Worm (Caenorhabditis elegans): Measurements from ENCODE around the gene cyp-14A3.

cyp-14A3 gene

DNA sequence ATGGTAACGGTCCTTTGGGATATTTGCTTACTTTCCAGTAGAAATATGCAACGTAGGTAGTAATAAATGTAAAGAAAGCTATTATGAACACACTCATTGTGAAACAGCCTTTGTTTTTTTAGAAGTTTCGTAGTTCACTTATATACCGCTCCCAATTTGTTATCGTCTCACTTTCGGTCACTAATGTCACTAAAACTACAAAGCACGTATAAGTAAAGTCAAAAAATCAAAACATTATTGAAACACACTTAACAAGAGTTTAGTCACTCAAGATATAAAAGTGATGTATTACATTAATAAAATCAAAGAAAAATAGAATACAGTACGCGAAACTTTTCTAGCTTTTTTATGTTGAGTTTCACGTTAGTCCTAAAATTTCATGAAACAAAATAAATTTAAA lies at the start of gene cyp-14A3:
cyp-14A3 (minus strand) TSS at position 101 of the 400 bp plus-strand sequence.
- TF ChIP-seq unc-62 (GFP tag; optimal IDR thresholded peaks at IDR 0.05) = no peak

DNA sequence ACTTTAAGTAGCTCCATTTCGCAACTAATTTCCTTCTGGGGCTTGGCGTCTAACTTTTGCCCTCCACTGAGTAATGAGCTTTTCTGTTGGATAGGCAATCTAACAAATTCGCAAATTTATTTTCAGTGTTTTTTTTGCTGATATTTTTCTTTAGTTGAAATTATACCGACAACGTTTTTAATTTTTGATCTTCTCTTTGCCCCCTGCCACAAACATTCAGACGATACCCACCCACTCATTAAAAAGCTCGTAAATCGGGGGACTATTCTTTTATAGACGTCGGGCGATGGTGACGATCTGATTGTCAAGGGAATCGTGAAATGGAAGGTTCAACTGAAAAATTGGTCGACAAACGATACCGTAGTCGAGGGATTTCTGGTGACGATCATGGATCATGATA lies 49.7 kb upstream of the cyp-14A3 start:
- no peak for TF ChIP-seq unc-62 (GFP tag; optimal IDR thresholded peaks at IDR 0.05)

DNA sequence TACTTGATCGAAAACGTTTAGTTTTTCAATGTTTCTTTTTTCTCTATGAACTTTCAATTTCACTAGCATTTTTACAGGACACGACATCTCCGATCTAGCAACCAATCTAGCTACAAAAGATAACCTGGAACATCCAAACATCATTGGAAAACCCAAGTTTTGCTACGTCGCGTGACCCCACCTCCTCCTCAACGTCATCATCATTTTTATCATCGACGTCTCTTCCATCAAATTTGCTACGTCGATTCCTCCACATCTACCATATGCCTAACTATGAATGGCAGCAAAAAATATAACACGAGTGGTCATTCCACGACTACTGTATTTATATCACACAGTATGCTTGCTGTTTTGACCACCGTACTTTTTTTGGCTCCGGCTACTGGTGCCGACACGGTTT lies 48.9 kb upstream of the cyp-14A3 start, which contains the start of gene F46G10.2:
F46G10.2 (plus strand) TSS at position 78 of the 400 bp plus-strand sequence.
- no peak for TF ChIP-seq unc-62 (GFP tag; optimal IDR thresholded peaks at IDR 0.05)

DNA sequence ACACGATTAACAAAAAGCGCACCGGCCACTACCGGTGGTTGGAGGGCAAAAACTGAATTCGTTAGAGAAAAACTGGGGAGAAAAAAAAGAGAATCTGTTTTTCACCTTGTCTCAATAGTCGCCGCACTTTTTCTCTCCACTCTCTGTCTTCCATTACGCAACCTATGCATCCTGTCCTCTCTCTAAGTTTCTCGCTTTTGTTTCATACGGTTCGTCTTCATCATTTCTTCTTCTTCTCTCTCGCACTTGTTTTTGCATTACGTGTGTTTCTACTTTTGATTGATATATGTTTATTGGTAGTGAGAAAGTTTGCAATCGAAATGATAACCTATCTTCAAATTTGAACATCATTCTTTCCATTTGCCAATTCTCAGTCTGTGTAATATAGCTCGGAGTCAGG lies 46.6 kb upstream of the cyp-14A3 start:
- no peak for TF ChIP-seq unc-62 (GFP tag; optimal IDR thresholded peaks at IDR 0.05)

DNA sequence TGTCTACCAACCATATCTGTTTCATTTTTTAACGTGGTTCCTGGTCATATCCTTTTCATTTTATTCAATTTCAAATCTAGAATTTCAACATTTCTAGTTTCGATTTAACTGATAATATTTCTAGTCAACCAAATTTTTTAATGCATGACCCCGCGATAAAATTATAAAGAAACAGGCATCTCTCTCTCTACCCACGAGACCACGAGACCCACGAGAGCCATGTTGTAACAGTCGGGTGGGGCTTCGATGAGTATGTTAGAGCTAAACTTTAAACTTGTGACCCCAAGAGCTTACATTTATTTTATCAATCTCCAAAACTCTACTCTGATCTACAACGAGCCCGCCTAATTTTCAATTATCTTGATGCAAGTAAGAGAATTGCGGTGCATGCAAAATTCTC lies 44.3 kb upstream of the cyp-14A3 start:
- no peak for TF ChIP-seq unc-62 (GFP tag; optimal IDR thresholded peaks at IDR 0.05)

DNA sequence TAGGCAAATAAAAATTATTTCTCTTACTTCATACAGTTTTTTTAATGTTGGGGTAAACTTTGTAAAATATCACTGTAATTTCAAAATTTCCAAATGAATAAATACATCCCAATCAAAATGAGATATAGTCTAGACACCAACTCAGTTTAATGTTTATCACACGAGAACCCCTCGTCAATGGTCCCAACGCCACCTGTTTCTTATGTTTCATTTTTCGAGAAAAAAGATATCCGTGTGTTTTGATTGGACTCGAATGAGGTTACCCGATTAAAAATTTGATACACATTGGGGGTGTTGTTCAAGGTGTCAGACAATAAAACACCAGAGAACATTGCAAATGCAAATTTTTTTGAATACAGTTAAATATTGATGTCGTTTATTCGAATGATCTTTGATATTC lies 43.5 kb upstream of the cyp-14A3 start:
- no peak for TF ChIP-seq unc-62 (GFP tag; optimal IDR thresholded peaks at IDR 0.05)

DNA sequence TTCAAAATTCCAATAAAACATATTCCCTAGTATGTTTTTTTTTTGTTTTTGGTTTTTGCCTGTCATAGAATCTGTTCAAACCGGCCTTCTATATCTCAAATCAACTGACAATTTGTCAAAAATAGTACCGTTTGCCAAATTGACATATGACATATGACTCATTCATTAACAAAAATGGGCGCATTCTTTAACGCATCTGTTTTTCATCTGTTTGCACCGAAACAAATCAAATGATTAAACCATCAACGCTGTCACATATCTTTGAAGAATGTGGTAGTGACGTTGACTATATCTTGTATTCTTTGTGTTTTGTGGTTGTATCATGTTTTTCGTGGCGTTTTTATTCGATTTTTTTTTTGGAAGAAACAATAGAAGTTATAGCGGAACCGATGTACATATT lies 41.1 kb upstream of the cyp-14A3 start:
- no peak for TF ChIP-seq unc-62 (GFP tag; optimal IDR thresholded peaks at IDR 0.05)

DNA sequence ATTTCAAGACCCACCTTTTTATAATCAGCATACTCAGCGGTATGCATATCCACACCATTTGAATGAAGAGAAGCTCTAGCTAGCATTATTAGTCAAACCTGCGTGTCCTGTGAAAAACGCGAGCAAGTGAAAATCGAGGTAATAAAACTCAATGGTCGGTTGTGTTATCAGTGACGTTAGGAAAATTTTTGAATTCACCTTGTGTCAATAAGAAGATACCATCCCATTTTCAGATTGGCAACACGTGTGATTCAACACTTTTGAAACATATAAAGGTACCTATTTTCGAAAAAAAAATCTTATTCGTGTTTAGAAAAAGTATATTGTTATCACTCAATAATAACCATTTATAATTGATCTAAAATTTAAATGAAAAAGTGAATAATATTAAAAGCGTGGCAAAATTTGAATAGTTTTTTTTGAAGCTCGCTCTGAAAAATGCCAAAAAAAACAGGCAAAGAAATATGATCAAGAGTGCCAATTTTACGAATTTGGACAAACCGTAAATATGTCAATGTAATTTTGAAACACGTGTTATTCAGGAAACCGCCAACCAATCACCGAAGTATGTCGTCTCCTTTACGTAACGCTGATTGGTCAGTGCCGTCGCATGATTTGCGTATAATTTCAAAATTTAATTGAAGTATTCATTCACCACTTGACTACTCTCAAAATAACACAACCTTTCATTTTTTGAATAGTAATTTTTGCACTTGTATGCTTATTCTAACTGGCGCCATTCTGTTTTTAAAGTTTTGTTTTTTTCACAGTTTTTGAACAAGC lies 37.8 kb upstream of the cyp-14A3 start, which contains the start of gene F46G10.1:
F46G10.1 (minus strand) TSS at position 115 of the 783 bp plus-strand sequence.
- no peak for TF ChIP-seq unc-62 (GFP tag; optimal IDR thresholded peaks at IDR 0.05)

DNA sequence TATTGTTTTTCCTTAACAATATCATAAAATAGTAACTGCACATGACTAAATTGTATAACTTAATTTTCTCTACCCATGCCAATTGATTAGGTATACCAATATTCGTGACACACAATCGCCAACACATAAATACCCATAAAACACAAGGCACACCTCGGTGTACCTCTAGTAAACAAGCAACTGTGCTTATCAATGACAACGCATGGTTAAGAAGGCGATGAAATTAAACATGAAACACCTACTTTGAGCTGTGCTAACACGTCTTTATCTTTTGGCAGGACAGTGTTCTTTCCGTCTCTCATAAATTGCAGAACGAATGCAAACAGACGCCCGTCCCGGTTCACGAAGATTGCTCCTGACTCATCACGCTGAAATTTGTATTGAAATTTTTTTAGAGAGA lies 36.8 kb upstream of the cyp-14A3 start:
- no peak for TF ChIP-seq unc-62 (GFP tag; optimal IDR thresholded peaks at IDR 0.05)

DNA sequence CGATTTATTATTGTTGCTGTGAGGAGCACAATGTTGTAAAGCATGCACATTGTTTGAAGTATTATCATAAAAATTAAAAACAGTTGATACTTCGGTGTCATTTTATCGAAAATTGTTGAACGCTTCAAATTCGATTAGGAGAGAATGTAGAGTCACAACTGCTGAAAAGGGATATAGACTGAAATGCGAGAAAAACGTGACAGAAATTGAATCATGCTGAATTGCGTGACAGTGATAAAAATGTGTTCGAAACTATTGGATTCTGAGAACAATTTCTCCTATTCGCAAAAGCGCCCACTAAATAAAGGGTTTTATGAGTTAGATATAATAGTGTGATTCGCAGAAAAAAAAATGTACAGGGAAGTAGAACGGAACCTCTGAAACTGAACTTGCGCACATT lies 34.7 kb upstream of the cyp-14A3 start, which contains the start of gene srxa-8:
srxa-8 (minus strand) TSS at position 101 of the 400 bp plus-strand sequence.
- TF ChIP-seq unc-62 (GFP tag; optimal IDR thresholded peaks at IDR 0.05) = no peak

DNA sequence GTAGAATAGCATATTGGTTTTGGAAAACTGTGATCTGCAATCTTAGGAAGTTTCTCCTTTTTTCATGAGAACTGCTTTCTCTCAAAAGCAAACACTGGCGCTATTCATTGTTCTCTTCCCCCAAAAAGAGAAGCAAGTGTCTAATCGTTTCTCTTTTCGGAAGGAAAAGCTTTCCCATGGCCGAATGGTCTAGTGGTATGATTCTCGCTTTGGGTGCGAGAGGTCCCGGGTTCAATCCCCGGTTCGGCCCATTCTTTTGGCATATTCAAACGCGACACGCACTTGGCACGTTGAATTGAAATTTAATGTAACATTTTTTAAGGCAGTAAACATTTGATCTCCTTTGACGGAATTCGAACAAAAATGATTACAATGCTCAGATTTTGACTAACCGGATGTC lies 33.9 kb upstream of the cyp-14A3 start:
- TF ChIP-seq unc-62 (GFP tag; optimal IDR thresholded peaks at IDR 0.05) = no peak

DNA sequence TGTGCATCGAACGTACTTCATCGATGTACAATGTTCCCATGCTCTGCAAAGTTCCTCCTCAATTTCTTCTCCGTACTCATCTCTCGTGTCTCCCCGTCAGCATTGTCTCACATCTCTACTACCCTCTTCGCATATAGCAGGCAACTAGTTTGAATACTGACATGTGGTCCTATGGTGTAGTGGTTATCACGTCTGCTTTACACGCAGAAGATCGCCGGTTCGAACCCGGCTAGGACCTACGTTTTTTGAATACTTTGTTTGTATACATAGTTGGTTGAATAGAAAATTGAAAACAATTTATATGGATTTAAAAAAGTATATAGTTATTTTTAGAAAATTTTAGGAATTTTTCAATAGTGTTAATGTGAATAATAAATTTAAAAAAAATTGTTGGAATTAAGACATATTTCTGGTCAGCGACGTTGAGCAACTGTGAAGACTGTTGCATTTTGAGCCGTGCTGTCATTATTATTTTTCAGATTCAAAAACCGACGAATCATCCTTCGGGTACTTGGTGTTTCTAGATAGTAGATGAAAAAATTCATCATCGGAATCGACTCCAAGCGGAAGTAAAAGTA lies 33.0 kb upstream of the cyp-14A3 start:
- no peak for TF ChIP-seq unc-62 (GFP tag; optimal IDR thresholded peaks at IDR 0.05)

DNA sequence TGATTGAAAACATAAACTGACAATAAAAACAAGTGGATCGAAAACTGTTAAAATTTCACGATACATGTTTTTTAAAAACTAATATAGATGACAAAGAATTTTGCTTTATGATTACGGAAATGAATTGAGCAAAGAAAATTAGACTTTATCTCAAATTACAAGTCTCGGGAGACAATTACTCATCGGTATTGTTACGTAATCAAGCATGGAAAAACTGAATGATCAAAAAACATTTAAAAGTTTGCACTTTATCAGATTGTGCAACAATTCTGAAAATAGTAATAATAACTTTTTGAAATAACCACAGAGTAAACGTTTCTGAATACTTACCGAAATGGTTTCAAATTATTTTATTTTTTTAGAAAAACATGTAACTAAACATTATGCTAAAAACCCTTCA lies 31.8 kb upstream of the cyp-14A3 start, which contains the start of gene srd-43:
srd-43 (minus strand) TSS at position 66 of the 400 bp plus-strand sequence.
- no peak for TF ChIP-seq unc-62 (GFP tag; optimal IDR thresholded peaks at IDR 0.05)

DNA sequence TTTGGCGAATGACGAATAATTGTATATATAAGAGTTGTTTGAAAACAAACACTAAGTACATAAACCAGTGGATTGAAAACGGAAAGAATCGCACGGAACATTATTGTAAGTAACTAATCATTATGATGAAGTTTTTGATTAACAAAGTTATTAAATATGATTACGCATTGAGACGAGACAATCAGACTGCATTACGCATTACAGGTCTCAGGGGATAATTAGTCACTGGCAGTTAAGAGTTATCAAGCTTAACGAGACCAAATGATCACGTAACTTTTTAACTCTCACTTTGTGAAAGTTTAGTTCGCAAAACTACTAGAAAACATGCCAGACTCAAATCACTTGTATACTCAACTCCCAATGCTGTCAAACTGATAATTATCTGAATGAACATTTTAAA lies 29.4 kb upstream of the cyp-14A3 start, which contains the start of gene srd-42:
srd-42 (minus strand) TSS at position 101 of the 400 bp plus-strand sequence.
- TF ChIP-seq unc-62 (GFP tag; optimal IDR thresholded peaks at IDR 0.05) = no peak

DNA sequence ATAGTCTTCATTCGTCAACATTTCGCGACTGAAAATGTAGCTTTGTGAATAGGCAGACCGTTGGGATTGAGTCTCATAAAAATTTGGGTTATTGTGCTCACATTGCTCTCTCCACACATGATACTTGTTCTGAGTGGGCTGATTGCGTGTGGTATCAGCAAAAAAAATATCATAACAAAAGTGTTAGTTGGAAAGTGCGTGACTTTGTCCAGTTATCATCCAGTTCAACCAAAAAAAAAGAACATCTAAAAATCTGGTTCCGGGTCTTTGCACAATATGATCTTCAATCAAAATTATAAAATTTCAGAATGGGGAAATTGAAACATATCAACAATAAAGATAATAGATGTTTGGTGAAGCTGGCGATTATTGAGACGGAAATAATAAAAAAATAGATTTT lies 26.5 kb upstream of the cyp-14A3 start, which contains the start of gene srd-39:
srd-39 (minus strand) TSS at position 101 of the 400 bp plus-strand sequence.
- no peak for TF ChIP-seq unc-62 (GFP tag; optimal IDR thresholded peaks at IDR 0.05)

DNA sequence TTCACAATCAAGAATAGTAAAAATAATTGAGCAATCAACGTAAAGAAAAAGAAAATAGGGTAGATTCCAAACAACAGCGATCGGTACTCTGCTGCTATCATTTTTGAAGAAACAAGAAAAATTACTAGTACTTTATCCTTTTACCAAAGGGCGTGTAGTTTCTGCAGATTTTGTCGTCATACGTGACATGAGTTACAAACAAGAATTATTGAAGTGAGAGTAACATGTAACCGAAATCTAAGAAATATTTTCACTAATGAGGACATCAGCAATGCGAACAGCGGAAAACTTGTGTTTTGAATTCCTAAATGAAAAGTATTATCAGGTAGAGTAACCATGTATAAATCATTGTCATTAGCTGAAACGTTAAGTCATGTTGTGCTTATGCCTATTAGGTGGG lies 20.7 kb upstream of the cyp-14A3 start, which contains the start of gene srd-36:
srd-36 (minus strand) TSS at position 101 of the 400 bp plus-strand sequence.
- no peak for TF ChIP-seq unc-62 (GFP tag; optimal IDR thresholded peaks at IDR 0.05)

DNA sequence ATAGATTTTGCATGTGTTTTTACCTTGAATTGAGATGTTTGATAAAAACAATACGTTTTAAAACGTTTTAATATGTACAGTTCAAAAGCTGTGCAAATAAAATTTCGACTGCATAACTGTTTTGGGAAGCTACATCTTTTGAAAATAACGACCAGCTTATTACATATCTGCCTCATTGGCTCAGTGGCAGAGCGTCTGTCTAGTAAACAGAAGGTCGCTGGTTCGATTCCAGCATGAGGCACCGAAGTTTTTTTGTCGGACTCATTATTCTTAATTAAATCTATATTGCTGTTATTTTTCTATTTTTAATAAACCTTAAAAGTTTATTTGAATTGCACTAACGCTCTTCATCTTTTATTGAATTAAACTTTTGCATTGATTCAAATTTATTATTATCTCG lies 19.0 kb upstream of the cyp-14A3 start:
- TF ChIP-seq unc-62 (GFP tag; optimal IDR thresholded peaks at IDR 0.05) = no peak

Measured in whole organism, dauer.